Worm (Caenorhabditis elegans) whole organism, early embryonic: Measurements from ENCODE around the gene B0244.9.

Experiments used
- B0310.2 ChIP-seq: sonication (generic microtip); optimal IDR thresholded peaks from 2 replicates; lab custom pipeline; 2016; ENCODE audit warnings: mild to moderate bottlenecking, missing genetic modification characterization, missing compliant biosample characterization
- F13C5.2 ChIP-seq: sonication (generic microtip); optimal IDR thresholded peaks from 2 replicates; lab custom pipeline; 2017; ENCODE audit warnings: mild to moderate bottlenecking, missing genetic modification characterization, inconsistent platforms, missing compliant biosample characterization
- aly-1 ChIP-seq: sonication (generic microtip); optimal IDR thresholded peaks from 2 replicates; lab custom pipeline; 2016; ENCODE audit warnings: missing genetic modification characterization, missing compliant biosample characterization
- ama-1 ChIP-seq: fragments of 150-350 bp; optimal IDR thresholded peaks from 2 replicates; lab custom pipeline; 2014
- ceh-13 ChIP-seq: fragments of 200-800 bp; sonication (Bioruptor generic); optimal IDR thresholded peaks from 2 replicates; lab custom pipeline; 2018; ENCODE audit warnings: mild to moderate bottlenecking, missing genetic modification characterization, missing compliant biosample characterization
- ceh-36 ChIP-seq: sonication (generic microtip); optimal IDR thresholded peaks from 2 replicates; lab custom pipeline; 2016; ENCODE audit warnings: missing genetic modification characterization, inconsistent platforms, missing compliant biosample characterization
- ets-7 ChIP-seq: sonication (generic microtip); optimal IDR thresholded peaks from 2 replicates; lab custom pipeline; 2016; ENCODE audit warnings: missing genotype, missing genetic modification characterization, missing compliant biosample characterization
- flt-1 ChIP-seq: fragments of 200-800 bp; sonication (Bioruptor generic); IDR thresholded peaks from 2 replicates; pipeline ENCODE4 v1.3.6; 2022; ENCODE audit warnings: missing genetic modification characterization, missing compliant biosample characterization
- hmbx-1 ChIP-seq: sonication (generic microtip); optimal IDR thresholded peaks from 2 replicates; lab custom pipeline; 2016; ENCODE audit warnings: mild to moderate bottlenecking, missing genetic modification characterization, missing compliant biosample characterization
- hmg-4 ChIP-seq: fragments of 200-800 bp; sonication (Bioruptor generic); optimal IDR thresholded peaks from 2 replicates; lab custom pipeline; 2018; ENCODE audit warnings: mild to moderate bottlenecking, missing genetic modification characterization, missing compliant biosample characterization
- hnd-1 ChIP-seq: sonication (generic microtip); optimal IDR thresholded peaks from 2 replicates; lab custom pipeline; 2016; ENCODE audit warnings: missing genetic modification characterization, missing compliant biosample characterization
- pes-1 ChIP-seq: fragments of 200-800 bp; sonication (Bioruptor generic); IDR thresholded peaks from 2 replicates; pipeline ENCODE4 v1.3.6; 2022; ENCODE audit warnings: missing genetic modification reagents, missing genetic modification characterization, missing compliant biosample characterization
- scrt-1 ChIP-seq: fragments of 200-800 bp; sonication (Bioruptor generic); IDR thresholded peaks from 2 replicates; pipeline ENCODE4 v1.3.6; 2022; ENCODE audit warnings: missing genetic modification characterization, missing compliant biosample characterization
- sea-1 ChIP-seq: fragments of 200-800 bp; sonication (Bioruptor generic); conservative IDR thresholded peaks from 2 replicates; pipeline ENCODE4 v1.3.6; 2022; ENCODE audit warnings: missing genetic modification characterization, missing compliant biosample characterization
- tbx-11 ChIP-seq: fragments of 200-800 bp; sonication (Bioruptor generic); IDR thresholded peaks from 2 replicates; pipeline ENCODE4 v1.3.6; 2022; ENCODE audit warnings: missing genetic modification characterization, missing compliant biosample characterization
- tbx-37 ChIP-seq: fragments of 200-800 bp; sonication (Bioruptor generic); conservative IDR thresholded peaks from 2 replicates; pipeline ENCODE4 v1.3.6; 2022; ENCODE audit warnings: missing genetic modification reagents, missing genetic modification characterization, missing compliant biosample characterization
- tra-4 ChIP-seq: sonication (generic microtip); optimal IDR thresholded peaks from 2 replicates; lab custom pipeline; 2017; ENCODE audit warnings: missing genetic modification characterization, missing compliant biosample characterization

B0244.9 gene

DNA sequence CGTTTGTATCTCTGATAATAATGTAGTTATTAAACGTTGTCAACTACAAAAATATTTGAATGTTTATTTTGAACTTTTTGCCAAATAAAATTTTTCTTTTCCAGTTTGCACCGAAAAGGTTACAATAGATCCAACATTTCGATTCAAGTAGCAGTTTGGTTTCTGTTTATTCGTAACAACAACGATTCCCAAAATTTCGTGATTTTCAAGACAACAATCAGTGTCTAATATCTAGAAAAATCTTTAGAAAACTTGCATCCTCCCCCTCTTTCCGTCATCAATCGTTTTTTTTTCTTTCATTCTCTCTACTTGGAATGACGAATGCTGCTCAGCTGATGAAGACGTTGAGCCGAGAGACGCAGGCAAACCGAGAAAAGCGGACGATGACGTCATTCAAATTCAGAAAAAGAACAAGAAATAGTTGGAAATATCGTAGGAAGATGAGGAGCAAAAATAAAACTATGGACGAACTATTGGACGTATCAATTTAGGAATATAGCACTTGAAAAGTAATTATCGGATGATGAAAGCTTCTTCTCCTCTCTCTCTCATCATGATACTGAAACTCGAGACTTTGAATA is 27.8 kb upstream of the B0244.9 start:
- no peak for TF ChIP-seq ama-1 (lab: Kevin White, UChicago)
- TF ChIP-seq hmg-4 (GFP tag; lab: Kevin White, UChicago) = no peak
- no peak for TF ChIP-seq aly-1 (tag; lab: Kevin White, UChicago)
- TF ChIP-seq tra-4 (tag; lab: Kevin White, UChicago) = no peak
- no peak for TF ChIP-seq hmbx-1 (tag; lab: Kevin White, UChicago)

DNA sequence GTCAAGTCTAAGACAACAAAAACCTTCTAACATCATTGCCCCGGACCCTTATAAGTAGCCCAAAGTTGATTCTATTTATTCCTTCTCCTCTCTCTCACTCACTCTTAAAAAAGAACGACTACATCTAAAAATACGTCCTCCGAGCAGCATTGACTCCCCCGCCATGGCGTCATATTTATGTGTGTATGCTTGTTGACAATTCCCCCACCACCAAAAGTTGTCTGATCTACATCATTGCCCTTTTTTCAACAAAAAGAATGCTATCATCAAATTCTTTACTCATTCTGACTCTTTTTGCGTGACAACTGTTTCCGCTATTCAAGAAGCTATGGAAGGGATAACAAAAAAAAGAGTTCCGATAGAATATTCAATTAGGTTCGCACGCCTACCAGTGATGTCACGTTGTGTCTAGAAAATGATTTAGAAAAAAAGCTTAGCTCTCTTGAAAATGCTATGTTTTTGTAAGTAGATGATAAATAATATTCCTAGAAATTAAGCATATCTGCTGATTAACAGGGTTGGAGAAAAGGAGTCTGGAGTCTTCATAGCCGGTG is 26.7 kb upstream of the B0244.9 start:
- no peak for TF ChIP-seq aly-1 (tag; lab: Kevin White, UChicago)
- TF ChIP-seq hmg-4 (GFP tag; lab: Kevin White, UChicago) = no peak
- TF ChIP-seq flt-1 (GFP tag; lab: Robert Waterston, UW) = no peak
- TF ChIP-seq ets-7 (tag; lab: Kevin White, UChicago) = no peak
- TF ChIP-seq tbx-37 (GFP tag; lab: Robert Waterston, UW) = no peak
- no peak for TF ChIP-seq ama-1 (lab: Kevin White, UChicago)
- TF ChIP-seq ceh-13 (GFP tag; lab: Kevin White, UChicago) = no peak
- TF ChIP-seq tbx-11 (GFP tag; lab: Robert Waterston, UW) = no peak
- TF ChIP-seq tra-4 (tag; lab: Kevin White, UChicago) = no peak

DNA sequence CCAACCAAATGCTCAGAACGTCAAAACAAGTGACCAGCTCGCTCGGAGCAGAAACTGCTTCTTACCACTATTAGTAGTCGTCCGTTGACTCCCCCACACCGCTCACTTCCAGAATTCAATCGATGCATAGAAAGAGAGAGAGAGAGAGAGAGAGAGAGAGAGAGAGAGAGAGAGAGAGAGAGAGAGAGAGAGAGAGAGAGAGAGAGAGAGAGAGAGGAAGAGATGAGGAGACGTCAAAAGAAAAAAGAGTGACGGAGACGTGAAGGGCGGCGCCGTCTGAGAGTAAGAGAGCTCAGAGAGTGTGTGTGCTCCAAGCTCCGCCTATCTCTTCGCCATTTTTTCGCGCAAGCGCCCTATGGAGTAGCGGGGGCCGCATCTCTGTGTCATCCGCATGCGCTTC is 24.4 kb upstream of the B0244.9 start, which contains the start of gene ida-1:
TSS of gene ida-1 (plus strand) at position 336 of the 400 bp plus-strand sequence.
- TF ChIP-seq ama-1 (lab: Kevin White, UChicago) (no peak), tra-4 (tag; lab: Kevin White, UChicago) (no peak), tbx-11 (GFP tag; lab: Robert Waterston, UW) (no peak), hnd-1 (no peak), ceh-13 (GFP tag; lab: Kevin White, UChicago) (no peak), hmbx-1 (tag; lab: Kevin White, UChicago) (no peak), tbx-37 (GFP tag; lab: Robert Waterston, UW) (no peak), flt-1 (GFP tag; lab: Robert Waterston, UW) (no peak), pes-1 (no peak), scrt-1 (GFP tag; lab: Robert Waterston, UW) (no peak), B0310.2 (tag; lab: Kevin White, UChicago) (no peak), sea-1 (GFP tag; lab: Robert Waterston, UW) (no peak), aly-1 (tag; lab: Kevin White, UChicago) (no peak), F13C5.2 (tag; lab: Kevin White, UChicago) (no peak), ceh-36 (tag; lab: Kevin White, UChicago) (no peak)

DNA sequence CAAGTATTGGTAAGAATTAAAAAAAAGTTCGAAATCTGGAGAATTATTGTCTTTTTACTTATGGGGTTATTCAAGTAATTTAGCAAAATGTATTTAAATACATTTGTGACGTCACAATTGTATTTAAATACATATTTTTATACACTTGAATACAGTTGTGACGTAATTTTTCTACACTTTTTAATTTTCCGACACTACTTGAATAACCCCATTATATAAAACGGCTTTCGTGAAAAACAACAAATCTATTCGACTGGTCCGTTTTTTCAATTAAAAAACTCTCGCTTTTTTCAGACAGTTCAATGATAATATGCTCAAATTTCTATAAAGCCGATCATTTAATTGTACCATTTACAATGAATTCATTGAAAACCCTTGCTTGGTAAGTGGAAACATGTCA is 19.7 kb upstream of the B0244.9 start:
- TF ChIP-seq flt-1 (GFP tag; lab: Robert Waterston, UW) = no peak
- no peak for TF ChIP-seq F13C5.2 (tag; lab: Kevin White, UChicago)
- no peak for TF ChIP-seq ets-7 (tag; lab: Kevin White, UChicago)
- TF ChIP-seq scrt-1 (GFP tag; lab: Robert Waterston, UW) = no peak
- TF ChIP-seq ceh-13 (GFP tag; lab: Kevin White, UChicago) = no peak
- no peak for TF ChIP-seq tbx-37 (GFP tag; lab: Robert Waterston, UW)
- TF ChIP-seq ceh-36 (tag; lab: Kevin White, UChicago) = no peak
- no peak for TF ChIP-seq aly-1 (tag; lab: Kevin White, UChicago)
- TF ChIP-seq hnd-1 = no peak
- TF ChIP-seq B0310.2 (tag; lab: Kevin White, UChicago) = no peak
- no peak for TF ChIP-seq hmbx-1 (tag; lab: Kevin White, UChicago)
- no peak for TF ChIP-seq pes-1
- TF ChIP-seq sea-1 (GFP tag; lab: Robert Waterston, UW) = no peak
- no peak for TF ChIP-seq tra-4 (tag; lab: Kevin White, UChicago)

DNA sequence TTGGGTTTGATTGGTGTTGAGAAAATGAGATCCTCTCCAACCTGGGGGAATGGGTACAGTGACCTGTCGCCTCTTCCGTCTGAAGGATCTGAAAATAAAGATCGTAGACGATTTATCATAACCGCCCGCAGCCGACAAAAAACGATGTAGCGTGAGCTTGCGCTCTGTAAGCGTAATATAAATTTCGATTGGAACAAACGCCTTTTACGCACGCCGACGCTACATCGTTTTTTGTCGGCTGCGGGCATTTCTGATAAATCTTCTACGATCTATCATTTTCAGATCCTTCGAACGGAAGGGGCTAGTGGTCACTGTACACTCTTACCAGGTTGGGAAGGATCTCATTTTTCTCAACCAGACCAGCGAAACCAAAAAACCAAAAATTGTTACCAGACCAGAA is 17.5 kb upstream of the B0244.9 start:
- TF ChIP-seq B0310.2 (tag; lab: Kevin White, UChicago) = no peak

DNA sequence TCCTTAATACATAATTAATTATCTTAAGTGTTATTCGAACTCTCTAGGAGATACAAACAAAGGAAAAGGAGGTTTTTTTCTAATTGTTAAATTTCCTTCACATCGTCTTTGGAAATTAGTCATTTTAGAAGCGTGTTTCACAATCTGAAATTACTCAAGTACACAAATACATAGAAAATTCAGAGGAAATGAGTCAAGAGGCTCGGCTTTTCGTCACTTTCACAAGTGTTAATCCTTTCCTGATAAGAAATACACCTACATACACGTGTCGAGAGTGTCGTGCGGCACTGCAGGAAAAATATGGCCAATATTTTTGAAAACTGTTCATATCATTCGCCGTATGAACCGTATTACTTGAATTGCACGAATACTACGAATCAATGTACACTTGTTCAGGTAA is 16.4 kb upstream of the B0244.9 start, which contains the start of gene B0244.4:
TSS of gene B0244.4 (plus strand) at position 301 of the 400 bp plus-strand sequence.
- TF ChIP-seq tbx-37 (GFP tag; lab: Robert Waterston, UW) (no peak), tbx-11 (GFP tag; lab: Robert Waterston, UW) (no peak), hmbx-1 (tag; lab: Kevin White, UChicago) (no peak), B0310.2 (tag; lab: Kevin White, UChicago) (no peak), ceh-13 (GFP tag; lab: Kevin White, UChicago) (no peak), ceh-36 (tag; lab: Kevin White, UChicago) (no peak), flt-1 (GFP tag; lab: Robert Waterston, UW) (no peak), pes-1 (no peak), F13C5.2 (tag; lab: Kevin White, UChicago) (no peak), scrt-1 (GFP tag; lab: Robert Waterston, UW) (no peak), ets-7 (tag; lab: Kevin White, UChicago) (no peak), sea-1 (GFP tag; lab: Robert Waterston, UW) (no peak)

DNA sequence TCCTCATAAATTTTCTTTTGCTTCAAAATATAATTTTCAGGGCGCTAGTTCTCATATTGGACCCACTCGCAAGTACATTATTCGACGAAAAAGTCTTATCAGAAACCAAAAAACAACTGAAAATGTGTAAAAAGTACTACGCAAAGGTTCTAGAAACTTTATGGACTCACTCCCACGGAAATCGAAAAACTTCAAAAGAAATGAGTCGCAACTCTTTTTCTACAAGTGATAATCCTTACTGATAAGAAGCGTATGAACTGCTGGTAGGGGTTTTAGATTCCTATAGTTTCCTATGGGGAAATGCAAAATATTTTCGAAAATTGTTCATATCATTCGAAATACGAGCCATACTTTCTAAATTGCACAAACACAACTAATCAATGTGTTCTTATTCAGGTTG is 13.7 kb upstream of the B0244.9 start, which contains the start of gene B0244.5:
TSS of gene B0244.5 (plus strand) at position 301 of the 400 bp plus-strand sequence.
- TF ChIP-seq tbx-37 (GFP tag; lab: Robert Waterston, UW) (no peak), F13C5.2 (tag; lab: Kevin White, UChicago) (no peak), ets-7 (tag; lab: Kevin White, UChicago) (no peak), sea-1 (GFP tag; lab: Robert Waterston, UW) (no peak), aly-1 (tag; lab: Kevin White, UChicago) (no peak), ama-1 (lab: Kevin White, UChicago) (no peak), flt-1 (GFP tag; lab: Robert Waterston, UW) (no peak), scrt-1 (GFP tag; lab: Robert Waterston, UW) (no peak), hnd-1 (no peak)
